Fruit fly (Drosophila melanogaster): ENCODE data around the gene Tsp66A.
"Not testable (repeated sequence)": the region's sequence is repeated elsewhere in the genome, so short reads cannot be mapped to it uniquely, and the experiment has no call there.

Gene Tsp66A

dm6 chr3L:7449097-7449496 lies 16.2 kb upstream of the Tsp66A start:
- TF ChIP-seq Dll (optimal IDR thresholded peaks at IDR 0.05) (no peak), CG8478 (optimal IDR thresholded peaks at IDR 0.05) (no peak), usp (GFP tag; optimal IDR thresholded peaks at IDR 0.05) (no peak), pan (optimal IDR thresholded peaks at IDR 0.05) (no peak), EcR (GFP tag; optimal IDR thresholded peaks at IDR 0.05) (no peak), psq (optimal IDR thresholded peaks at IDR 0.05) (no peak)

dm6 chr3L:7450553-7450952 lies 14.8 kb upstream of the Tsp66A start, which contains the start of gene CG33278:
Gene CG33278, plus strand, starts transcription at chr3L:7450853.
- TF ChIP-seq CG8478 (optimal IDR thresholded peaks at IDR 0.05) = no peak
- no peak for TF ChIP-seq usp (GFP tag; optimal IDR thresholded peaks at IDR 0.05)
- TF ChIP-seq EcR (GFP tag; optimal IDR thresholded peaks at IDR 0.05) = no peak
- no peak for TF ChIP-seq Dll (optimal IDR thresholded peaks at IDR 0.05)
- TF ChIP-seq pan (optimal IDR thresholded peaks at IDR 0.05) = no peak
- TF ChIP-seq psq (optimal IDR thresholded peaks at IDR 0.05) = no peak

DNA sequence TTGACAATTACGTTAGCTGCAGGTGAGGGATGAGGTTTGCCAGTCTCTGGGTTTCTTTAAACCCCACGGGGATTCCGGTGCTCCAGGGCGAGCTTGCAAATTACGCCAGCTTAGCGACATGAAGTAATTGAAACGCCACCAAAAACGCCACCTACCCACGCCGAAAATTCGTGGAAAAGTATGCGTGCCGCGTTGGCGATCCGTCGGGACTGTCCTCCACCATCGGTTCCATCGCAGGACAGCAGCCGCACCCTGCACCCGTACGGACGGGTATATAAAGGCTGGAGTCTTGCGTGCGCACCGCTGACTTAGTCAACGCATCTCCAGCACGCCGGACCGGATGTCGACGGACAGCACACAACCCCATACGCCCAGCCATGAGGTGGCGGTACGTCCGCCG lies 9.5 kb upstream of the Tsp66A start, which contains the start of gene ppk26:
Gene ppk26, plus strand, starts transcription at position 301 of the 400 bp plus-strand sequence.
- TF ChIP-seq CG8478 (optimal IDR thresholded peaks at IDR 0.05) (no peak), Dll (optimal IDR thresholded peaks at IDR 0.05) (no peak), pan (optimal IDR thresholded peaks at IDR 0.05) (no peak), psq (optimal IDR thresholded peaks at IDR 0.05) (no peak), EcR (GFP tag; optimal IDR thresholded peaks at IDR 0.05) (no peak), usp (GFP tag; optimal IDR thresholded peaks at IDR 0.05) (no peak)

- TF ChIP-seq pan (optimal IDR thresholded peaks at IDR 0.05) = no peak
- no peak for TF ChIP-seq EcR (GFP tag; optimal IDR thresholded peaks at IDR 0.05)
- TF ChIP-seq usp (GFP tag; optimal IDR thresholded peaks at IDR 0.05) = no peak
- no peak for TF ChIP-seq Dll (optimal IDR thresholded peaks at IDR 0.05)
- TF ChIP-seq psq (optimal IDR thresholded peaks at IDR 0.05) = no peak
- no peak for TF ChIP-seq CG8478 (optimal IDR thresholded peaks at IDR 0.05)
Observed at dm6 chr3L:7470202-7470601, 4.9 kb downstream of the Tsp66A start, which contains the start of gene CG8543. Gene CG8543, minus strand, starts transcription at chr3L:7470302.

dm6 chr3L:7471259-7471658 lies 6.0 kb downstream of the Tsp66A start, which contains the start of gene CG8541:
Gene CG8541, plus strand, starts transcription at chr3L:7471559.
- TF ChIP-seq EcR (GFP tag; optimal IDR thresholded peaks at IDR 0.05) = no peak

dm6 chr3L:7475270-7475669 lies 10.0 kb downstream of the Tsp66A start, which contains the start of gene CG43292:
Gene CG43292, plus strand, starts transcription at chr3L:7475570.
- TF ChIP-seq psq (optimal IDR thresholded peaks at IDR 0.05) (no peak), pan (optimal IDR thresholded peaks at IDR 0.05) (no peak), EcR (GFP tag; optimal IDR thresholded peaks at IDR 0.05) (no peak), Dll (optimal IDR thresholded peaks at IDR 0.05) (no peak), usp (GFP tag; optimal IDR thresholded peaks at IDR 0.05) (no peak), CG8478 (optimal IDR thresholded peaks at IDR 0.05) (no peak)

DNA sequence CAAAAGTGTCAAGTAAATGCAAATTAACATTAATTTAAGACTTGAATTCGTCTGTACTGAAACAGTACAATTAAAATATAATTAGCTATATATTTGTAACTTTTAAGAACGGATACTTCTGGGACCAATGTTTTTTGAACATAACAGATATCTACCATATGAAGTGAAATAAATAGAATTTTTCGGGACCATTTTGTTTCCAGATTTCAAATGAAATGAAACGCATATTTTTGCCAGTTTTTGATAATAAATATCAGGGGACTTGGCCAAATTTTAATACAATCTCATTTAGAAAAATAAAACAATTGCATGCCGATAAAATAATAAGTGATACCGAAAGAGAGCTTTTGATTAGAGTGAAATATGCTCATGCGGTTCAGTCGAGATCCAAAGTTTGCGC lies 20.4 kb downstream of the Tsp66A start, which contains the start of gene mthl6:
Gene mthl6, plus strand, starts transcription at position 301 of the 400 bp plus-strand sequence.
- TF ChIP-seq usp (GFP tag; optimal IDR thresholded peaks at IDR 0.05) (no peak), psq (optimal IDR thresholded peaks at IDR 0.05) (no peak), EcR (GFP tag; optimal IDR thresholded peaks at IDR 0.05) (no peak), Dll (optimal IDR thresholded peaks at IDR 0.05) (no peak), CG8478 (optimal IDR thresholded peaks at IDR 0.05) (no peak), pan (optimal IDR thresholded peaks at IDR 0.05) (no peak)

DNA sequence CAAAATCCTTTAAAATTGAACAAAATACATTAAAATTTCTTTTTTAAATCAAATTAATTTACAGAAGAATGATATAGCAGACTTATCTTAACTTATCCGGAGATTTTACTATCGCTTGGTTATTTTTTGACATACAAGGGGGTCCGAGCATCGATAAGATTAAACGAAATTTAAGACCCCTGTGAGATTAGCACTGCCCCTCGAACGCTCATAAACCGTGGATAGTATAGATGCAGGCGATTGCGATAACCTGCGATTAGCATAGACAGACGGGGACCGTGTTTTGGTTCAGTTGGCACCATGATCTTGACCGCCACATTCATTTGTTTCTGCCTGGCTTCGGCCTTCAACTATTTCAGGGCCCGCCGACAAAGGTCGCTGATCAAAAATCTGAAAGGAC lies 26.3 kb downstream of the Tsp66A start, which contains the start of gene Cyp316a1:
Gene Cyp316a1, plus strand, starts transcription at position 301 of the 400 bp plus-strand sequence.
- TF ChIP-seq EcR (GFP tag; optimal IDR thresholded peaks at IDR 0.05) (no peak), pan (optimal IDR thresholded peaks at IDR 0.05) (no peak), usp (GFP tag; optimal IDR thresholded peaks at IDR 0.05) (no peak), psq (optimal IDR thresholded peaks at IDR 0.05) (no peak), Dll (optimal IDR thresholded peaks at IDR 0.05) (no peak), CG8478 (optimal IDR thresholded peaks at IDR 0.05) (no peak)

DNA sequence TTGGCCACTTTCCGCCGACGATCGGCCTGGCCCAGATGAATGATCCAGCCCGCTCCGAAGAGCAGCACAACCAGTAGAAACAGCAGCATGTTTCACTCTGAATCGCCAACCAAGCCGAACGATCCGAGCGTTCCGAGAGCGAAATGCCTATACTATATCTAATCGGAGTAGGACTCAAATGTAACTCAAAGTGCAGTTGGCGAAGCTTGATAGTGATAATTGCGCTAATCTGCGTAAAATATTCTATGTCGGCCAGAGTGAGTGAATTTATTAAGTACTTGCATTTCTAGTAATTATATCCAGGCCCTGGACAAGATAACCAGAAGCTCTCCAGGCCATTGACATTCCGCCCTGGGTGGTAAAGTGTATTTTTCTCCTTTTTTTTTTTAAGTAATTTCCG lies 30.8 kb downstream of the Tsp66A start, which contains the start of gene Cyp4d8:
Gene Cyp4d8, minus strand, starts transcription at position 101 of the 400 bp plus-strand sequence.
- TF ChIP-seq Dll (optimal IDR thresholded peaks at IDR 0.05) (no peak), EcR (GFP tag; optimal IDR thresholded peaks at IDR 0.05) (no peak), CG8478 (optimal IDR thresholded peaks at IDR 0.05) (no peak), pan (optimal IDR thresholded peaks at IDR 0.05) (no peak), psq (optimal IDR thresholded peaks at IDR 0.05) (no peak), usp (GFP tag; optimal IDR thresholded peaks at IDR 0.05) (no peak)

DNA sequence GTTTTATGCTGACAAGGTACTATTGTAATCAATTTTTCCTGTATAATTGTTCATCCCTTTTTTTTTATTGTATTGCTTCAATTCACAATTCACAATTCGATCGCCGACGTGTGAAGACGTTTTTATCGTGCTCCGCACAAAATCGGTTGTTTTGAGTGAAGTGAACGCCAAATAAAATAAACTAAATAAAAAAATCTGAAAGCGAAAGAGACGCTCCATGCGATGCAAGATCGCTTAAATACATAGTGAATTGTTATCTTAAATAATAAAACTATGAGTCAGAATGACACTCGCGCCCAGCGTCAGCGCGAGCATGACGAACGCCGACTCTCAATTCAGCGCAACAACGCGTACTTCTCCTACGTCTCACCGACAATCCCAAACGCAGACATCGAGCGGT lies 33.4 kb downstream of the Tsp66A start, which contains the start of gene CG8539:
Gene CG8539, minus strand, starts transcription at position 101 of the 400 bp plus-strand sequence.
- not testable (repeated sequence) for TF ChIP-seq EcR (GFP tag; optimal IDR thresholded peaks at IDR 0.05); CG8478 (optimal IDR thresholded peaks at IDR 0.05); psq (optimal IDR thresholded peaks at IDR 0.05)

- TF ChIP-seq CG8478 (optimal IDR thresholded peaks at IDR 0.05) (no peak), psq (optimal IDR thresholded peaks at IDR 0.05) (no peak), Dll (optimal IDR thresholded peaks at IDR 0.05) (no peak), pan (optimal IDR thresholded peaks at IDR 0.05) (no peak), usp (GFP tag; optimal IDR thresholded peaks at IDR 0.05) (no peak), EcR (GFP tag; optimal IDR thresholded peaks at IDR 0.05) (no peak)
Observed at dm6 chr3L:7506117-7506516, 40.8 kb downstream of the Tsp66A start, which contains the start of gene CG7548. Gene CG7548, minus strand, starts transcription at chr3L:7506217.

DNA sequence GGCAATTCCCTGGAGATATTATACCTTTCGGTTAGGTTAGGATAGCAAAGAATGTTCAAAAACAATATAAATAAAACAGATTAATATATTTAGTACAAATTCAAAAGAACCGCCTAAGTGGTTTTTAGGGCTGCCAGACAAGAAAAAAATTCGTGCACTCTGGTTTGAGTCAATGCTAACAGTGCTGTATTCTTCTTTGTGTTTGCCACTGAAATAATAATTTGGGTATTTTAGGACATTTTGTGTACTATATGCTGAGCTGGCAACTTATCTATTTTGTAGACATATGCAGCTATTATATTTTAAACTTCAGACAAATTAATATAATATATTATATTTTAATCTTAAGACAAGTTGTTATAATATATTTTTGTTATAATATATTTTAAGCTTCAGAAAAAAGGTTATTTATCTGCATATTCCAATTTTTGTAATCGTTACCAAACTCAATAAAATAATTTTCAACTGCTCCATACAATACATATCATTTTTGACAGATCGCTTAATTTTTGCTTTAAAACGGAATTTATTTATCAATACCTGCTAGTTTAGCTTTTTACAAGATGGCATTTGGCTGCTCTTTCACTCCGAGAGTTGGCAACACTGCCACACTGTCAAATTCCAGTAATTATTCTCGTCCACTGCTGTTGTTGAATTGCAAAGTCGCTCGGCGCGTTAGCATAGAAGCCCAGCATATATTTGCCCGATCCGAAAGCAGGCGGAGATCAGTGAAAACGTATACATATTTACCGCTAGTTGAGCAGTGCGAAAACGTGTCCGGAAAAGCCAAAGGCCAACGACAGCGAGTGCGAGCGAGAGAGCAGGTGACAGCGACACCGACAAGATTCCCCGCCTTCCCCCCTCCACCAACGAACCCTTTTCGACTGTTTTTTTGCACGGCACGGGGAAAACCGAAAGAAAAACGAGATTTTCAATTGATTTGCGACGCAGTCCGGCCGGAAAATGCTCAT lies 45.4 kb downstream of the Tsp66A start, which contains the start of gene CG7546:
Gene CG7546, plus strand, starts transcription at position 573 of the 971 bp plus-strand sequence.
- TF ChIP-seq Dll (optimal IDR thresholded peaks at IDR 0.05) (no peak), EcR (GFP tag; optimal IDR thresholded peaks at IDR 0.05) (no peak)
